Fruit fly (Drosophila melanogaster) whole organism, embryonic: ENCODE measurements around the gene Ced-12.

Experiments
- CG10274 ChIP-seq: fragments of 200-800 bp; sonication (Bioruptor generic); optimal IDR thresholded peaks from 3 replicates; lab custom pipeline; 2017; ENCODE audit warnings: missing biosample characterization, mild to moderate bottlenecking, missing genetic modification characterization
- CG10431 ChIP-seq: fragments of 200-800 bp; sonication (Bioruptor generic); optimal IDR thresholded peaks from 3 replicates; lab custom pipeline; 2018; ENCODE audit warnings: missing biosample characterization, mild to moderate bottlenecking, missing genetic modification characterization
- CG11085 ChIP-seq: fragments of 200-800 bp; sonication (Bioruptor generic); IDR thresholded peaks from 2 replicates; pipeline ENCODE4 v1.3.6; 2022; ENCODE audit warnings: missing biosample characterization, missing genetic modification characterization
- CG11504 ChIP-seq: fragments of 200-800 bp; sonication (Bioruptor generic); optimal IDR thresholded peaks from 3 replicates; lab custom pipeline; 2019; ENCODE audit warnings: missing biosample characterization, mild to moderate bottlenecking, missing genetic modification characterization, moderate library complexity
- CG12299 ChIP-seq: fragments of 200-800 bp; sonication (Bioruptor generic); optimal IDR thresholded peaks from 2 replicates; lab custom pipeline; 2018; ENCODE audit warnings: missing biosample characterization, mild to moderate bottlenecking, missing genetic modification characterization
- CG13296 ChIP-seq: fragments of 200-800 bp; sonication (Bioruptor generic); optimal IDR thresholded peaks from 3 replicates; lab custom pipeline; 2018; ENCODE audit warnings: missing biosample characterization, mild to moderate bottlenecking, missing genetic modification characterization
- CG14965 ChIP-seq: fragments of 200-800 bp; sonication (Bioruptor generic); optimal IDR thresholded peaks from 2 replicates; lab custom pipeline; 2016; ENCODE audit warnings: missing biosample characterization, missing genetic modification characterization, borderline replicate concordance
- CG16813 ChIP-seq: fragments of 200-800 bp; sonication (Bioruptor generic); IDR thresholded peaks from 3 replicates; pipeline ENCODE4 v1.3.6; 2022; ENCODE audit warnings: missing biosample characterization, missing genetic modification characterization; ENCODE audit not compliant: partially characterized antibody
- CG18262 ChIP-seq: fragments of 200-800 bp; optimal IDR thresholded peaks from 3 replicates; lab custom pipeline; 2019; ENCODE audit warnings: missing biosample characterization, mild to moderate bottlenecking, missing genetic modification characterization, moderate library complexity
- CG18599 ChIP-seq: fragments of 200-800 bp; sonication (Bioruptor generic); optimal IDR thresholded peaks from 3 replicates; lab custom pipeline; 2017; ENCODE audit warnings: missing biosample characterization, missing genetic modification characterization, mild to moderate bottlenecking, moderate library complexity, missing genetic modification reagents
- CG2199 ChIP-seq: fragments of 200-800 bp; sonication (Bioruptor generic); IDR thresholded peaks from 3 replicates; pipeline ENCODE4 v1.3.6; 2022; ENCODE audit warnings: missing biosample characterization, missing genetic modification characterization
- CG2678 ChIP-seq: fragments of 200-800 bp; sonication (Bioruptor generic); optimal IDR thresholded peaks from 3 replicates; lab custom pipeline; 2019; ENCODE audit warnings: missing biosample characterization, mild to moderate bottlenecking, missing genetic modification characterization, moderate library complexity
- CG31441 ChIP-seq: fragments of 200-800 bp; sonication (Bioruptor generic); IDR thresholded peaks from 2 replicates; pipeline ENCODE4 v1.3.6; 2022; ENCODE audit warnings: missing biosample characterization, missing genetic modification characterization
- CG33557 ChIP-seq: fragments of 200-800 bp; sonication (Bioruptor generic); optimal IDR thresholded peaks from 2 replicates; lab custom pipeline; 2019; ENCODE audit warnings: missing biosample characterization, mild to moderate bottlenecking, missing genetic modification characterization, moderate library complexity
- CG3407 ChIP-seq: fragments of 200-800 bp; sonication (Bioruptor generic); optimal IDR thresholded peaks from 2 replicates; lab custom pipeline; 2018; ENCODE audit warnings: missing biosample characterization, mild to moderate bottlenecking, missing genetic modification characterization
- CG34422 ChIP-seq: fragments of 200-800 bp; sonication (Bioruptor generic); IDR thresholded peaks from 3 replicates; pipeline ENCODE4 v1.3.6; 2022; ENCODE audit warnings: missing biosample characterization, missing genetic modification characterization
- D19A ChIP-seq: fragments of 200-800 bp; optimal IDR thresholded peaks from 3 replicates; lab custom pipeline; 2019; ENCODE audit warnings: missing biosample characterization, mild to moderate bottlenecking, missing genetic modification characterization, moderate library complexity
- D19B ChIP-seq: fragments of 200-800 bp; sonication (Bioruptor generic); optimal IDR thresholded peaks from 2 replicates; lab custom pipeline; 2017; ENCODE audit warnings: missing biosample characterization, mild to moderate bottlenecking, missing genetic modification characterization
- Dbx ChIP-seq: fragments of 200-800 bp; sonication (Bioruptor generic); IDR thresholded peaks from 3 replicates; pipeline ENCODE4 v1.3.6; 2022; ENCODE audit warnings: missing biosample characterization, missing genetic modification characterization
- Dip2 ChIP-seq: fragments of 200-800 bp; sonication (Bioruptor generic); IDR thresholded peaks from 2 replicates; pipeline ENCODE4 v1.3.6; 2022; ENCODE audit warnings: missing biosample characterization, missing genetic modification characterization
- Dip3 ChIP-seq: fragments of 200-800 bp; sonication (Bioruptor generic); optimal IDR thresholded peaks from 3 replicates; lab custom pipeline; 2016; ENCODE audit warnings: missing biosample characterization, missing genetic modification characterization
- E2f1 ChIP-seq: fragments of 200-800 bp; sonication (Bioruptor generic); IDR thresholded peaks from 2 replicates; pipeline ENCODE4 v1.3.6; 2022; ENCODE audit warnings: missing biosample characterization, missing genetic modification characterization
- E2f2 ChIP-seq: fragments of 200-800 bp; sonication (Bioruptor generic); IDR thresholded peaks from 2 replicates; pipeline ENCODE4 v1.3.6; 2022; ENCODE audit warnings: missing biosample characterization, missing genetic modification characterization
- Kr ChIP-seq: fragments of 200-800 bp; sonication (Bioruptor generic); optimal IDR thresholded peaks from 2 replicates; lab custom pipeline; 2017; ENCODE audit warnings: missing biosample characterization, mild to moderate bottlenecking, missing genetic modification characterization
- Mad ChIP-seq: fragments of 200-800 bp; sonication (Bioruptor generic); optimal IDR thresholded peaks from 2 replicates; lab custom pipeline; 2016; ENCODE audit warnings: missing biosample characterization, missing genetic modification characterization
- Med ChIP-seq: fragments of 200-800 bp; sonication (Bioruptor generic); peaks from one replicate; lab custom pipeline; 2016; ENCODE audit warnings: missing biosample characterization, missing genetic modification characterization, mild to moderate bottlenecking, inconsistent platforms, moderate library complexity
- Optix ChIP-seq: fragments of 200-800 bp; sonication (Bioruptor generic); IDR thresholded peaks from 3 replicates; pipeline ENCODE4 v1.3.6; 2022; ENCODE audit warnings: missing biosample characterization, missing genetic modification characterization
- Pdp1 ChIP-seq, 2 experiments: fragments of 200-800 bp; sonication (Bioruptor generic); optimal IDR thresholded peaks; 3 replicates each; lab custom pipeline; 2016; ENCODE audit warnings: missing biosample characterization in 2 of 2, missing genetic modification characterization in 2 of 2, mild to moderate bottlenecking in 1 of 2, moderate library complexity in 1 of 2
- Poxn ChIP-seq: fragments of 200-800 bp; sonication (Bioruptor generic); IDR thresholded peaks from 2 replicates; pipeline ENCODE4 v1.3.6; 2022; ENCODE audit warnings: missing biosample characterization, missing genetic modification characterization
- ara ChIP-seq: fragments of 200-800 bp; sonication (Bioruptor generic); IDR thresholded peaks from 2 replicates; pipeline ENCODE4 v1.3.6; 2022; ENCODE audit warnings: missing biosample characterization, missing genetic modification characterization
- bigmax ChIP-seq: fragments of 200-800 bp; sonication (Bioruptor generic); optimal IDR thresholded peaks from 2 replicates; lab custom pipeline; 2018; ENCODE audit warnings: missing biosample characterization, mild to moderate bottlenecking, missing genetic modification characterization
- caup ChIP-seq: fragments of 200-800 bp; sonication (Bioruptor generic); optimal IDR thresholded peaks from 3 replicates; lab custom pipeline; 2017; ENCODE audit warnings: missing biosample characterization, mild to moderate bottlenecking, missing genetic modification characterization, moderate library complexity; ENCODE audit not compliant: severe bottlenecking
- cg ChIP-seq: fragments of 200-800 bp; sonication (Bioruptor generic); optimal IDR thresholded peaks from 3 replicates; lab custom pipeline; 2019; ENCODE audit warnings: missing biosample characterization, mild to moderate bottlenecking, missing genetic modification characterization, moderate library complexity
- cwo ChIP-seq: fragments of 200-800 bp; sonication (Bioruptor generic); optimal IDR thresholded peaks from 3 replicates; lab custom pipeline; 2017; ENCODE audit warnings: missing biosample characterization, missing genetic modification characterization, mild to moderate bottlenecking, moderate library complexity, missing genetic modification reagents
- dm ChIP-seq: fragments of 200-800 bp; sonication (Bioruptor generic); optimal IDR thresholded peaks from 3 replicates; lab custom pipeline; 2016; ENCODE audit warnings: missing biosample characterization, missing genetic modification characterization
- dysf ChIP-seq: fragments of 200-800 bp; sonication (Bioruptor generic); IDR thresholded peaks from 3 replicates; pipeline ENCODE4 v1.3.6; 2022; ENCODE audit warnings: missing biosample characterization, missing genetic modification characterization
- fd64A ChIP-seq: fragments of 200-800 bp; sonication (Bioruptor generic); optimal IDR thresholded peaks from 3 replicates; lab custom pipeline; 2018; ENCODE audit warnings: missing biosample characterization, mild to moderate bottlenecking, missing genetic modification characterization
- gro ChIP-seq: fragments of 200-800 bp; sonication (Bioruptor generic); optimal IDR thresholded peaks from 2 replicates; lab custom pipeline; 2016; ENCODE audit warnings: missing biosample characterization, missing genetic modification characterization
- lbe ChIP-seq: fragments of 200-800 bp; sonication (Bioruptor generic); optimal IDR thresholded peaks from 2 replicates; lab custom pipeline; 2016; ENCODE audit warnings: missing biosample characterization, mild to moderate bottlenecking, missing genetic modification characterization
- lola ChIP-seq, 3 experiments: fragments of >200 bp in 2 of 3; fragments of 200-800 bp in 1 of 3; sonication (Bioruptor generic) in 1 of 3; optimal IDR thresholded peaks; 2 replicates each; lab custom pipeline; 2017 to 2019; ENCODE audit warnings: missing biosample characterization in 3 of 3, missing genetic modification characterization in 3 of 3, mild to moderate bottlenecking in 1 of 3, moderate library complexity in 1 of 3
- luna ChIP-seq: fragments of 200-800 bp; sonication (Bioruptor generic); optimal IDR thresholded peaks from 2 replicates; lab custom pipeline; 2016; ENCODE audit warnings: missing biosample characterization, missing genetic modification characterization
- nmo ChIP-seq: fragments of 200-800 bp; sonication (Bioruptor generic); optimal IDR thresholded peaks from 2 replicates; lab custom pipeline; 2018; ENCODE audit warnings: missing biosample characterization, mild to moderate bottlenecking, missing genetic modification characterization, moderate library complexity
- nom ChIP-seq: fragments of 200-800 bp; sonication (Bioruptor generic); optimal IDR thresholded peaks from 2 replicates; lab custom pipeline; 2017; ENCODE audit warnings: missing biosample characterization, missing genetic modification characterization, mild to moderate bottlenecking, moderate library complexity, missing genetic modification reagents
- org-1 ChIP-seq: fragments of 200-800 bp; sonication (Bioruptor generic); optimal IDR thresholded peaks from 2 replicates; lab custom pipeline; 2017; ENCODE audit warnings: missing biosample characterization, missing genetic modification characterization
- repo ChIP-seq: fragments of 200-800 bp; sonication (Bioruptor generic); optimal IDR thresholded peaks from 2 replicates; lab custom pipeline; 2016; ENCODE audit warnings: missing biosample characterization, missing genetic modification characterization
- sd ChIP-seq: fragments of 200-800 bp; sonication (Bioruptor generic); optimal IDR thresholded peaks from 3 replicates; lab custom pipeline; 2018; ENCODE audit warnings: missing biosample characterization, mild to moderate bottlenecking, missing genetic modification characterization, moderate library complexity
- sens ChIP-seq: fragments of 200-800 bp; sonication (Bioruptor generic); peaks from one replicate; lab custom pipeline; 2016; ENCODE audit warnings: missing biosample characterization, missing genetic modification characterization
- so ChIP-seq: fragments of 200-800 bp; sonication (Bioruptor generic); IDR thresholded peaks from 3 replicates; pipeline ENCODE4 v1.3.6; 2022; ENCODE audit warnings: missing biosample characterization, missing genetic modification characterization
- stc ChIP-seq: fragments of 200-800 bp; sonication (Bioruptor generic); IDR thresholded peaks from 2 replicates; pipeline ENCODE4 v1.3.6; 2022; ENCODE audit warnings: missing biosample characterization, missing genetic modification characterization
- tin ChIP-seq: fragments of 200-800 bp; sonication (Bioruptor generic); optimal IDR thresholded peaks from 3 replicates; lab custom pipeline; 2016; ENCODE audit warnings: missing biosample characterization, missing genetic modification characterization
- trem ChIP-seq: fragments of 200-800 bp; optimal IDR thresholded peaks from 3 replicates; lab custom pipeline; 2019; ENCODE audit warnings: missing biosample characterization, mild to moderate bottlenecking, missing genetic modification characterization, moderate library complexity
- wor ChIP-seq: fragments of 200-800 bp; sonication (Bioruptor generic); IDR thresholded peaks from 2 replicates; pipeline ENCODE4 v1.3.6; 2022; ENCODE audit warnings: missing biosample characterization, missing genetic modification characterization

The Ced-12 gene

dm6 chr2L:12075850-12076249 lies 21.8 kb upstream of the Ced-12 start, which contains the start of gene CG14947 (continued):
- TF ChIP-seq Dip3 = no peak
- peak; percentile 38 for TF ChIP-seq nom (GFP tag; lab: Kevin White, UChicago)
- TF ChIP-seq D19B (GFP tag; lab: Kevin White, UChicago) = no peak
- no peak for TF ChIP-seq cwo
- TF ChIP-seq sd (tag; lab: Kevin White, UChicago) = no peak
- no peak for TF ChIP-seq Dip2 (GFP tag; lab: Robert Waterston, UW)
- no peak for TF ChIP-seq dysf
- peak; percentile 2 for TF ChIP-seq CG10431
- TF ChIP-seq E2f2 (GFP tag; lab: Robert Waterston, UW) = no peak
- TF ChIP-seq E2f1 (GFP tag; lab: Robert Waterston, UW) = no peak
- TF ChIP-seq Poxn (GFP tag; lab: Robert Waterston, UW) = no peak
- no peak for TF ChIP-seq luna (GFP tag; lab: Kevin White, UChicago)
- TF ChIP-seq CG11085 (GFP tag; lab: Robert Waterston, UW) = no peak
- TF ChIP-seq CG16813 (GFP tag; lab: Robert Waterston, UW) = no peak
- no peak for TF ChIP-seq so (GFP tag; lab: Robert Waterston, UW)
- no peak for TF ChIP-seq org-1 (GFP tag; lab: Kevin White, UChicago)
- TF ChIP-seq Dbx (GFP tag; lab: Robert Waterston, UW) = no peak
- peak; percentile 19 for TF ChIP-seq fd64A
- no peak for TF ChIP-seq caup (GFP tag; lab: Kevin White, UChicago)
- TF ChIP-seq tin (GFP tag; lab: Kevin White, UChicago) = no peak
- TF ChIP-seq Mad (GFP tag; lab: Kevin White, UChicago) = no peak
- TF ChIP-seq Pdp1 (GFP tag; optimal IDR thresholded peaks at IDR 0.05; lab: Kevin White, UChicago) = no peak
- TF ChIP-seq CG12299 (tag; lab: Kevin White, UChicago) = no peak
- peak; percentile 88 for TF ChIP-seq D19A (tag; lab: Kevin White, UChicago)
- TF ChIP-seq CG34422 (GFP tag; lab: Robert Waterston, UW) = no peak
- TF ChIP-seq CG11504 = no peak
- no peak for TF ChIP-seq repo (GFP tag; lab: Kevin White, UChicago)
- TF ChIP-seq CG31441 (GFP tag; lab: Robert Waterston, UW) = no peak
- TF ChIP-seq wor (GFP tag; lab: Robert Waterston, UW) = no peak
- TF ChIP-seq lbe (GFP tag; lab: Kevin White, UChicago) = no peak
- no peak for TF ChIP-seq trem (tag; lab: Kevin White, UChicago)
- no peak for TF ChIP-seq CG14965
- TF ChIP-seq lola (GFP tag; optimal IDR thresholded peaks at IDR 0.05; lab: Kevin White, UChicago) = no peak
- no peak for TF ChIP-seq CG13296
- no peak for TF ChIP-seq nmo (GFP tag; lab: Kevin White, UChicago)
- TF ChIP-seq dm (GFP tag; lab: Kevin White, UChicago) = no peak
- peak; percentile 72 for TF ChIP-seq Med (GFP tag; lab: Kevin White, UChicago)
- no peak for TF ChIP-seq cg (GFP tag; lab: Kevin White, UChicago)
- no peak for TF ChIP-seq Optix (GFP tag; lab: Robert Waterston, UW)
- TF ChIP-seq CG18599 (GFP tag; lab: Kevin White, UChicago) = no peak
- no peak for TF ChIP-seq CG3407
- no peak for TF ChIP-seq gro (GFP tag; lab: Kevin White, UChicago)
- TF ChIP-seq CG2199 (GFP tag; lab: Robert Waterston, UW) = no peak
- TF ChIP-seq sens = peak; percentile 75
- no peak for TF ChIP-seq CG18262 (tag; lab: Kevin White, UChicago)
- no peak for TF ChIP-seq bigmax
- no peak for TF ChIP-seq ara (GFP tag; lab: Robert Waterston, UW)
- TF ChIP-seq CG33557 (GFP tag; lab: Kevin White, UChicago) = peak; percentile 10
- no peak for TF ChIP-seq CG2678 (tag; lab: Kevin White, UChicago)
- TF ChIP-seq CG10274 (GFP tag; lab: Kevin White, UChicago) = no peak
- peak; percentile 25 for TF ChIP-seq Kr (GFP tag; lab: Kevin White, UChicago)
- no peak for TF ChIP-seq stc (GFP tag; lab: Robert Waterston, UW)
